Worm (Caenorhabditis elegans): Measurements from ENCODE around the gene ubc-1.
A peak's percentile ranks its signal among the peaks of the same experiment; 100 is the strongest.

ubc-1 gene

DNA sequence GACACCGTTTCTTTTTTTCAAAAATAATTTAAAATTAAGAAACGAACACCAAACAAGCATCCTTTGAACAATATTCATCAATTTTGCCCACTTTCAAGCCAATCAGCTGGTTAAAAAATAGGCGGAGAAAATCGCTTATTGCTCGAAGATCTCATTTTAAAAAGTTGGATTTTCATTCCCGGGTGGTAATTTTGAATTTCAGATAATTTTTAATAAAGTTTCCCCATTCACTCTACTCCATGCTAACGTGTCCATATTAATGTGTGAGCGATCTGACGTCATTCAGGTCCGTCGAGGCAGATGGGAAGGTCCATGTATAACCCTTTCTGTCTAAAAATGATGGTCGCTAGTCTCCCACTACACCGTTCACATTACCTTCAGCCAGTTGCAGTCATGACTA is 34.3 kb upstream of the ubc-1 start, which contains the start of gene fbxb-55:
fbxb-55 (plus strand) TSS at position 301 of the 400 bp plus-strand sequence.
- TF ChIP-seq sptf-1 (tag; optimal IDR thresholded peaks at IDR 0.05) = no peak
- no peak for TF ChIP-seq ztf-11 (tag; optimal IDR thresholded peaks at IDR 0.05)
- no peak for TF ChIP-seq snpc-4 (tag; optimal IDR thresholded peaks at IDR 0.05)
- TF ChIP-seq pha-4 (tag; optimal IDR thresholded peaks at IDR 0.05) = no peak
- no peak for TF ChIP-seq zip-8 (tag; optimal IDR thresholded peaks at IDR 0.05)
- no peak for TF ChIP-seq lin-32 (GFP tag; optimal IDR thresholded peaks at IDR 0.05)
- no peak for TF ChIP-seq unc-120 (tag; optimal IDR thresholded peaks at IDR 0.05; ENCODE audit: poor library complexity, severe bottlenecking)
- TF ChIP-seq nhr-2 (tag; optimal IDR thresholded peaks at IDR 0.05) = no peak
- no peak for TF ChIP-seq hlh-1 (tag; optimal IDR thresholded peaks at IDR 0.05)
- no peak for TF ChIP-seq tbx-8 (GFP tag; optimal IDR thresholded peaks at IDR 0.05)
- TF ChIP-seq sem-2 (GFP tag; optimal IDR thresholded peaks at IDR 0.05) = no peak
- TF ChIP-seq lsy-2 (tag; optimal IDR thresholded peaks at IDR 0.05) = no peak
- TF ChIP-seq unc-39 (tag; optimal IDR thresholded peaks at IDR 0.05) = no peak
- TF ChIP-seq blmp-1 (tag; optimal IDR thresholded peaks at IDR 0.05) = no peak
- no peak for TF ChIP-seq drap-1 (GFP tag; optimal IDR thresholded peaks at IDR 0.05)
- TF ChIP-seq unc-62 (GFP tag; optimal IDR thresholded peaks at IDR 0.05) = no peak

DNA sequence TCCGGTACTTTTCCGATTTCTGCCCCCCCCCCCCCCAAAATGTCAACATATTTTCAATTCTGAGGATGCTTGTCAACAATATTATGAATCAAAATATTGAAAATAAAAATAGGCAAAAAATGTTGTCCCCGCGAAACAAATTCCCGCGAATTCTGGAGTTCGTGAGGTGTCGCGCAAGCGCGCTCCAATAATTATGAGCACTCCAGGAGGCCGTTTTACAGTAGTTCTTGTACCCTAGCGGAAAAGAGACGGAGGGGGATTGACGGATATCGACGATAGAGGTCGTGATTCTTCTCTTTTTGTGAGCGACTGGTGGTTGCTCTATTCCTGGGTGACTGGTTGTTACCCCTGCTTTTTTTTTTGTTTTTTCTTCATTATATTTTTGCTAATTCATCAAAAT is 32.0 kb upstream of the ubc-1 start:
- TF ChIP-seq unc-120 (tag; optimal IDR thresholded peaks at IDR 0.05; ENCODE audit: poor library complexity, severe bottlenecking) = no peak
- TF ChIP-seq zip-8 (tag; optimal IDR thresholded peaks at IDR 0.05) = no peak
- TF ChIP-seq elt-1 (tag; optimal IDR thresholded peaks at IDR 0.05; ENCODE audit: borderline replicate concordance, insufficient read depth) = no peak
- peak; percentile 19 for TF ChIP-seq mls-2 (tag; optimal IDR thresholded peaks at IDR 0.05)
- TF ChIP-seq mep-1 (tag; optimal IDR thresholded peaks at IDR 0.05) = peak; percentile 12
- TF ChIP-seq mab-5 (tag; optimal IDR thresholded peaks at IDR 0.05) = no peak
- no peak for TF ChIP-seq lsy-2 (tag; optimal IDR thresholded peaks at IDR 0.05)
- peak; percentile 30 for TF ChIP-seq sptf-1 (tag; optimal IDR thresholded peaks at IDR 0.05)
- no peak for TF ChIP-seq flh-1 (GFP tag; optimal IDR thresholded peaks at IDR 0.05)
- peak; percentile 5 for TF ChIP-seq nhr-2 (tag; optimal IDR thresholded peaks at IDR 0.05)
- no peak for TF ChIP-seq pha-4 (tag; optimal IDR thresholded peaks at IDR 0.05)
- no peak for TF ChIP-seq nhr-12 (tag; optimal IDR thresholded peaks at IDR 0.05)
- TF ChIP-seq blmp-1 (tag; optimal IDR thresholded peaks at IDR 0.05) = no peak
- TF ChIP-seq lin-32 (GFP tag; optimal IDR thresholded peaks at IDR 0.05) = no peak
- no peak for TF ChIP-seq drap-1 (GFP tag; optimal IDR thresholded peaks at IDR 0.05)
- TF ChIP-seq nhr-76 (tag; optimal IDR thresholded peaks at IDR 0.05) = no peak
- no peak for TF ChIP-seq nhr-28 (tag; optimal IDR thresholded peaks at IDR 0.05)
- no peak for TF ChIP-seq M03D4.4 (tag; optimal IDR thresholded peaks at IDR 0.05)
- TF ChIP-seq elt-3 (tag; optimal IDR thresholded peaks at IDR 0.05) = no peak
- peak; percentile 43 for TF ChIP-seq ceh-83 (GFP tag; optimal IDR thresholded peaks at IDR 0.05)
- TF ChIP-seq cnd-1 (tag; optimal IDR thresholded peaks at IDR 0.05) = no peak
- TF ChIP-seq snpc-4 (tag; optimal IDR thresholded peaks at IDR 0.05) = no peak
- no peak for TF ChIP-seq bed-3 (GFP tag; optimal IDR thresholded peaks at IDR 0.05)
- no peak for TF ChIP-seq ztf-11 (tag; optimal IDR thresholded peaks at IDR 0.05)
- no peak for TF ChIP-seq ham-2 (GFP tag; optimal IDR thresholded peaks at IDR 0.05)
- no peak for TF ChIP-seq ceh-43 (GFP tag; optimal IDR thresholded peaks at IDR 0.05)
- peak; percentile 15 for TF ChIP-seq ceh-39 (tag; optimal IDR thresholded peaks at IDR 0.05)

DNA sequence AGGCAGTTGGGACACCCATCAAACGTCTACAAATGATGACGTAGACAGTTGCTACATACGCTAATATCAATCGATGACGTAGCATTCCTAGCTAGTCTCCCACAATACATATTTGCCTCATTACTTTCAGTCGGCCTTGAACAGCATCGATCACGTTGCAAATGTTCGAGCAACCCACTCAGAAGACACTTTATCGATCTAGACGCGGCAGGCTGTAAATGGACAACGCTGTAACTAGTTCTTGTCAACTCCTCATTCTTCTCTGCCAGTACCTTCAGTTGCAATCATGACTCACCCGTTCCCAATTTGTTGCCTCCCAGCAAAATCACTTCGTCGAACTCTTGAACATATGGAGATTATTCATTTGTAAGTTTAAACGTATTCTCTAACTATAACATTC is 30.8 kb upstream of the ubc-1 start, which contains the start of gene pqn-75:
pqn-75 (plus strand) TSS at position 301 of the 400 bp plus-strand sequence.
- TF ChIP-seq hlh-1 (tag; optimal IDR thresholded peaks at IDR 0.05) = no peak
- TF ChIP-seq mls-2 (tag; optimal IDR thresholded peaks at IDR 0.05) = no peak
- no peak for TF ChIP-seq ztf-11 (tag; optimal IDR thresholded peaks at IDR 0.05)
- no peak for TF ChIP-seq snpc-4 (tag; optimal IDR thresholded peaks at IDR 0.05)
- TF ChIP-seq pha-4 (tag; optimal IDR thresholded peaks at IDR 0.05) = no peak
- no peak for TF ChIP-seq drap-1 (GFP tag; optimal IDR thresholded peaks at IDR 0.05)
- no peak for TF ChIP-seq nhr-237 (tag; optimal IDR thresholded peaks at IDR 0.05)
- no peak for TF ChIP-seq blmp-1 (tag; optimal IDR thresholded peaks at IDR 0.05)
- no peak for TF ChIP-seq nhr-28 (tag; optimal IDR thresholded peaks at IDR 0.05)
- no peak for TF ChIP-seq ces-1 (GFP tag; optimal IDR thresholded peaks at IDR 0.05)
- TF ChIP-seq bed-3 (GFP tag; optimal IDR thresholded peaks at IDR 0.05) = no peak
- TF ChIP-seq ham-2 (GFP tag; optimal IDR thresholded peaks at IDR 0.05) = no peak
- no peak for TF ChIP-seq lin-32 (GFP tag; optimal IDR thresholded peaks at IDR 0.05)
- no peak for TF ChIP-seq ceh-43 (GFP tag; optimal IDR thresholded peaks at IDR 0.05)
- TF ChIP-seq zip-8 (tag; optimal IDR thresholded peaks at IDR 0.05) = no peak

DNA sequence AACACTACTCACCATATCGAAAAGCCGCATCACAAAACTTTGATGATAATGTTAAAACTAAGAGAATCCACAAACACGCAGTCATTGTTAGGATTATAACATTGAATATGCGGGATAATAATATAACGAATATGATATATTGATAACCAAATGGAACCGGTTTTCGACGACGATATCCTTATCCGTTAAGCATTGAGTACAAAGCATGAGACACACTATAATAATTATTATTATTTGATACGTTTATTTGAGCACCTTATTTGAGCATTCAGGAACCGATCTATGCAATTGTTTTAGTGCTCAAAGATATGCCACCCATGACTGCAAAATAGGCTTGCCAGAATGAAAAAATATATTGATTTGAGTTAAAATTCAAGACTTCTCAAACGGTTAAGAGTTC is 28.2 kb upstream of the ubc-1 start, which contains the start of gene W03D2.9:
W03D2.9 (minus strand) TSS at position 101 of the 400 bp plus-strand sequence.
- no peak for TF ChIP-seq snpc-4 (tag; optimal IDR thresholded peaks at IDR 0.05)
- no peak for TF ChIP-seq cnd-1 (tag; optimal IDR thresholded peaks at IDR 0.05)
- TF ChIP-seq drap-1 (GFP tag; optimal IDR thresholded peaks at IDR 0.05) = no peak
- no peak for TF ChIP-seq unc-120 (tag; optimal IDR thresholded peaks at IDR 0.05; ENCODE audit: poor library complexity, severe bottlenecking)
- TF ChIP-seq tbx-8 (GFP tag; optimal IDR thresholded peaks at IDR 0.05) = no peak
- no peak for TF ChIP-seq mep-1 (tag; optimal IDR thresholded peaks at IDR 0.05)
- TF ChIP-seq M03D4.4 (tag; optimal IDR thresholded peaks at IDR 0.05) = no peak
- no peak for TF ChIP-seq nhr-237 (tag; optimal IDR thresholded peaks at IDR 0.05)
- TF ChIP-seq ceh-39 (tag; optimal IDR thresholded peaks at IDR 0.05) = no peak
- no peak for TF ChIP-seq lsy-2 (tag; optimal IDR thresholded peaks at IDR 0.05)
- no peak for TF ChIP-seq ceh-43 (GFP tag; optimal IDR thresholded peaks at IDR 0.05)
- no peak for TF ChIP-seq bed-3 (GFP tag; optimal IDR thresholded peaks at IDR 0.05)
- no peak for TF ChIP-seq pha-4 (tag; optimal IDR thresholded peaks at IDR 0.05)
- no peak for TF ChIP-seq ztf-11 (tag; optimal IDR thresholded peaks at IDR 0.05)
- no peak for TF ChIP-seq mab-5 (tag; optimal IDR thresholded peaks at IDR 0.05)
- no peak for TF ChIP-seq zip-8 (tag; optimal IDR thresholded peaks at IDR 0.05)
- TF ChIP-seq nhr-76 (tag; optimal IDR thresholded peaks at IDR 0.05) = no peak
- no peak for TF ChIP-seq lin-13 (tag; optimal IDR thresholded peaks at IDR 0.05)
- TF ChIP-seq nhr-12 (tag; optimal IDR thresholded peaks at IDR 0.05) = no peak
